Fruit fly (Drosophila melanogaster): ENCODE data around the gene CG31415.

CG31415 gene

DNA sequence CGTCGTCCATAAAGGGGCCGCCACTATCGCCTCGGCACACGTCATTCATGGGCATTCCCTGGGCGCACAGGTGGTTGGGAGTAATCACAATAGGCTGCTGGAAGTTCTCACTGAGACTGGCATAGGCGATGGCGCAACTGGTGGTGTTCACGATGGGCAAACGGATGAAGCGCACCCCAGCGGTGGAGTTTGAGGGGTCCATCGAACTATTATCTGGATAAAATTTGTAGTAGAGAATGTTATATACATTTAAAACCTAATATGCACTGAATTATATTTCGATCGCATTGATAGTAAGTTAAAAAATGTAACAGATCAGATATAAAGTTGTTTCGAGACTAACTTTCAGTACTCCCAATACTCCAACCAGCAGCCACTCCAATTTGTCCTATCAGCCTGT is at the start of gene CG31415:
Gene CG31415 (plus strand): TSS at position 301 of the 400 bp plus-strand sequence.
- TF ChIP-seq sens (GFP tag) (peak; percentile 62), Med (GFP tag) (peak; percentile 22), pita (GFP tag; optimal IDR thresholded peaks at IDR 0.05) (no peak)

DNA sequence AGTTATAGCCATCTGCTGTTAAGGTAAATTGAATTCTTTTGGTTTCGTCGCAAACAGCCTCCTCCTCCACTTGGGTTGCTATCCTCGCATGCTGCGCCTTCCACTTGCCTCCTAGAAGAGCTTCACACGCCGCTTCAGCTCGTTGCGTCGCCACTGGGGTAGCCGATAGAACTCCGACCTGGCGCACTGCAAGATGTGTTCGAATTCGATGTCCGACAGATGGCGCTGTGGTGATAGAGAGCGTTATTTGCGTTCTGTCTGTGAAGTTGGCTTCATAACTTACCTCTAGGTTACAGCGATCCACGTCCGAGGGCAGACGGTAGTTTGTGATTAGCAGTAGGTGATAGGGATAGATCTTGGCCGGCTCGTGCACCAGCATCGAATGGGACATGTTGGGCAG is 48.3 kb upstream of the CG31415 start:
- TF ChIP-seq Oli (tag; optimal IDR thresholded peaks at IDR 0.05), result no peak
- no peak for TF ChIP-seq Ets65A (GFP tag)
- TF ChIP-seq org-1 (GFP tag; optimal IDR thresholded peaks at IDR 0.05), result no peak
- TF ChIP-seq Med (GFP tag), result peak; percentile 26
- TF ChIP-seq tup (GFP tag; optimal IDR thresholded peaks at IDR 0.05), result no peak
- no peak for TF ChIP-seq p53 (GFP tag; optimal IDR thresholded peaks at IDR 0.05)
- TF ChIP-seq CG17568 (GFP tag; optimal IDR thresholded peaks at IDR 0.05), result no peak
- no peak for TF ChIP-seq ap (GFP tag; IDR thresholded peaks at IDR 0.05)
- TF ChIP-seq CG7271 (tag; optimal IDR thresholded peaks at IDR 0.05), result no peak
- TF ChIP-seq CG4707 (GFP tag; optimal IDR thresholded peaks at IDR 0.05), result no peak
- TF ChIP-seq ash1 (GFP tag; optimal IDR thresholded peaks at IDR 0.05), result no peak
- TF ChIP-seq CG8388 (GFP tag; optimal IDR thresholded peaks at IDR 0.05), result no peak
- no peak for TF ChIP-seq schlank (tag; optimal IDR thresholded peaks at IDR 0.05)
- peak; percentile 86 for TF ChIP-seq CTCF (GFP tag; optimal IDR thresholded peaks at IDR 0.05)
- TF ChIP-seq CG2199 (GFP tag; IDR thresholded peaks at IDR 0.05), result no peak
- TF ChIP-seq Dek (tag; optimal IDR thresholded peaks at IDR 0.05), result no peak
- peak; percentile 92 for TF ChIP-seq CG10979 (tag; optimal IDR thresholded peaks at IDR 0.05)
- no peak for TF ChIP-seq ssp (GFP tag; IDR thresholded peaks at IDR 0.05)
- no peak for TF ChIP-seq dysf (GFP tag; IDR thresholded peaks at IDR 0.05)
- TF ChIP-seq CG17829 (tag; optimal IDR thresholded peaks at IDR 0.05), result no peak
- no peak for TF ChIP-seq odd (GFP tag; optimal IDR thresholded peaks at IDR 0.05)
- no peak for TF ChIP-seq repo (GFP tag; optimal IDR thresholded peaks at IDR 0.05)
- TF ChIP-seq Kr (GFP tag; optimal IDR thresholded peaks at IDR 0.05), result no peak
- no peak for TF ChIP-seq CG8478 (optimal IDR thresholded peaks at IDR 0.05)
- no peak for TF ChIP-seq CG17912 (GFP tag; optimal IDR thresholded peaks at IDR 0.05)
- no peak for TF ChIP-seq CG9437 (GFP tag; optimal IDR thresholded peaks at IDR 0.05)
- TF ChIP-seq CG4282 (GFP tag; optimal IDR thresholded peaks at IDR 0.05), result no peak

DNA sequence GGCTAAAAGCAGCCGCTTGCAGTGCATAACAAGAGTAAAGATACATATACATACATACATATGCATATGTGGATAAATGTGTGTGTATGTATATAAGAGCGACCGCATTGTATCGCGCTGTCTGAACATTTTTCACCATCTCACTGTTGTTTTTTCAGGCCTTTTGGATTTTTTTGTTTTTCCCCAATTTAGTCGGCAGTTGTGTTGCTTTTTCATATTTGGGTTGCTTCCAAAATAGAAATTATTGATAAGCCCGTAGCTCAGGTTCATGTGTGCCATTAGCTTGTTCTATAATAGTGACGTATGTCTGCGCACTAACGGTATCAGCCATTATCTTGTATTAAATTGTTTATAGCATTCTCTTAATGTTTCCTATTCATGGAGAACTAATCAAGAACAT is 42.8 kb upstream of the CG31415 start:
- TF ChIP-seq Med (GFP tag) (peak; percentile 14), Pdp1 (GFP tag; optimal IDR thresholded peaks at IDR 0.05) (peak in 1 of 2 experiments; percentile 62), fru (optimal IDR thresholded peaks at IDR 0.05) (no peak), CG10543 (GFP tag; optimal IDR thresholded peaks at IDR 0.05) (peak; percentile 20), HmgZ (tag; optimal IDR thresholded peaks at IDR 0.05) (no peak), exex (tag; optimal IDR thresholded peaks at IDR 0.05) (peak; percentile 71), sens (GFP tag) (peak; percentile 42), sug (tag; optimal IDR thresholded peaks at IDR 0.05) (peak; percentile 2), cg (GFP tag; optimal IDR thresholded peaks at IDR 0.05) (peak; percentile 54), CoRest (tag; optimal IDR thresholded peaks at IDR 0.05) (no peak), schlank (tag; optimal IDR thresholded peaks at IDR 0.05) (no peak), kay (GFP tag; optimal IDR thresholded peaks at IDR 0.05) (no peak), Ets65A (GFP tag) (no peak), ase (GFP tag; IDR thresholded peaks at IDR 0.05) (no peak)
